Fruit fly (Drosophila melanogaster): ENCODE results near the gene Ir85a.

Gene Ir85a

dm6 chr3R:8808518-8808921, 14.0 kb downstream of the Ir85a start (continued):
- no peak for TF ChIP-seq CG9817 (tag; optimal IDR thresholded peaks at IDR 0.05)
- TF ChIP-seq ci (GFP tag; IDR thresholded peaks at IDR 0.05), result 0 out of 3 replicates have a peak, but pooled peaks have one; percentile 17
- TF ChIP-seq onecut (GFP tag; IDR thresholded peaks at IDR 0.05), result peak; percentile 64
- no peak for TF ChIP-seq CG11456 (GFP tag; IDR thresholded peaks at IDR 0.05)
- TF ChIP-seq Doc3 (GFP tag; IDR thresholded peaks at IDR 0.05; ENCODE audit: partially characterized antibody), result no peak
- no peak for TF ChIP-seq CG12071 (GFP tag; optimal IDR thresholded peaks at IDR 0.05)
- TF ChIP-seq tup (GFP tag; optimal IDR thresholded peaks at IDR 0.05), result peak; percentile 18
- peak; percentile 61 for TF ChIP-seq CG16863 (GFP tag; optimal IDR thresholded peaks at IDR 0.05)
- no peak for TF ChIP-seq CG6854 (GFP tag; optimal IDR thresholded peaks at IDR 0.05)
- TF ChIP-seq Elba2 (GFP tag; optimal IDR thresholded peaks at IDR 0.05), result peak; percentile 78
- TF ChIP-seq Aef1 (GFP tag; IDR thresholded peaks at IDR 0.05), result no peak
- peak; percentile 90 for TF ChIP-seq CG17361 (GFP tag; IDR thresholded peaks at IDR 0.05)
- no peak for TF ChIP-seq Bgb (GFP tag; IDR thresholded peaks at IDR 0.05; ENCODE audit: partially characterized antibody)
- no peak for TF ChIP-seq pita (GFP tag; optimal IDR thresholded peaks at IDR 0.05)
- peak; percentile 47 for TF ChIP-seq Abd-B (GFP tag; optimal IDR thresholded peaks at IDR 0.05)
- TF ChIP-seq phol (tag; optimal IDR thresholded peaks at IDR 0.05), result peak; percentile 89
- no peak for TF ChIP-seq ro (GFP tag; IDR thresholded peaks at IDR 0.05)
- no peak for TF ChIP-seq Nf-YA (GFP tag; IDR thresholded peaks at IDR 0.05)
- TF ChIP-seq peb (GFP tag; IDR thresholded peaks at IDR 0.05), result peak; percentile 47; the same call in 1 of the 2 replicates
- no peak for TF ChIP-seq BEAF-32 (GFP tag; optimal IDR thresholded peaks at IDR 0.05)
- TF ChIP-seq crc (GFP tag; optimal IDR thresholded peaks at IDR 0.05), result peak; percentile 18
- TF ChIP-seq CG30403 (GFP tag; optimal IDR thresholded peaks at IDR 0.05), result peak; percentile 77
- TF ChIP-seq CG10543 (GFP tag; optimal IDR thresholded peaks at IDR 0.05), result no peak
- TF ChIP-seq CG1602 (GFP tag; optimal IDR thresholded peaks at IDR 0.05), result peak; percentile 87
- TF ChIP-seq GATAe (GFP tag; conservative IDR thresholded peaks at IDR 0.05), result no peak
- TF ChIP-seq ind (GFP tag; optimal IDR thresholded peaks at IDR 0.05), result peak; percentile 42
- peak; percentile 31; the same call in 1 of the 2 replicates for TF ChIP-seq E2f1 (GFP tag; IDR thresholded peaks at IDR 0.05)
- peak; percentile 74 for TF ChIP-seq unpg (GFP tag; optimal IDR thresholded peaks at IDR 0.05)
- TF ChIP-seq CG10959 (GFP tag; IDR thresholded peaks at IDR 0.05), result peak; percentile 84
- no peak for TF ChIP-seq Oaz (GFP tag; IDR thresholded peaks at IDR 0.05)
- TF ChIP-seq CG14667 (GFP tag; IDR thresholded peaks at IDR 0.05), result no peak
- TF ChIP-seq CG9727 (GFP tag; optimal IDR thresholded peaks at IDR 0.05), result peak; percentile 96
- TF ChIP-seq fd64A (GFP tag; optimal IDR thresholded peaks at IDR 0.05), result no peak
- no peak for TF ChIP-seq Jarid2 (GFP tag; optimal IDR thresholded peaks at IDR 0.05)
- no peak for TF ChIP-seq ash1 (GFP tag; optimal IDR thresholded peaks at IDR 0.05)
- TF ChIP-seq inv (GFP tag; IDR thresholded peaks at IDR 0.05; ENCODE audit: partially characterized antibody), result no peak
- peak; percentile 66 for TF ChIP-seq tin (GFP tag; optimal IDR thresholded peaks at IDR 0.05)
- no peak for TF ChIP-seq chm (GFP tag; IDR thresholded peaks at IDR 0.05)
- no peak for TF ChIP-seq MBD-R2 (GFP tag; IDR thresholded peaks at IDR 0.05)
- TF ChIP-seq CG43689 (GFP tag; IDR thresholded peaks at IDR 0.05), result no peak
- peak; percentile 43 for TF ChIP-seq CG17568 (GFP tag; optimal IDR thresholded peaks at IDR 0.05)
- TF ChIP-seq bab2 (GFP tag; optimal IDR thresholded peaks at IDR 0.05), result peak; percentile 48
- no peak for TF ChIP-seq CG3163 (GFP tag; optimal IDR thresholded peaks at IDR 0.05)
- no peak for TF ChIP-seq CG5180 (GFP tag; optimal IDR thresholded peaks at IDR 0.05)
- peak; percentile 51 for TF ChIP-seq sd (tag; optimal IDR thresholded peaks at IDR 0.05)
- TF ChIP-seq CG5245 (GFP tag; optimal IDR thresholded peaks at IDR 0.05), result peak; percentile 52
- peak; percentile 56 for TF ChIP-seq Six4 (GFP tag; optimal IDR thresholded peaks at IDR 0.05)
- peak; percentile 87 for TF ChIP-seq nmo (GFP tag; optimal IDR thresholded peaks at IDR 0.05)
- TF ChIP-seq TFAM (GFP tag; optimal IDR thresholded peaks at IDR 0.05), result peak; percentile 1
- TF ChIP-seq CG2202 (tag; optimal IDR thresholded peaks at IDR 0.05), result peak; percentile 73
- TF ChIP-seq CG14014 (GFP tag; IDR thresholded peaks at IDR 0.05), result no peak

Measured in whole organism, embryonic.